Worm (Caenorhabditis elegans) whole organism, L4/young adult: ENCODE data around the gene F58F9.8.

Experiments
- W03F9.2 ChIP-seq: fragments of 150-350 bp; optimal IDR thresholded peaks from 2 replicates; lab custom pipeline; 2014; ENCODE audit warnings: missing biosample characterization, missing genetic modification characterization
- dao-5 ChIP-seq: sonication (generic microtip); optimal IDR thresholded peaks from 2 replicates; lab custom pipeline; 2016; ENCODE audit warnings: missing genotype, missing genetic modification characterization, moderate library complexity, missing compliant biosample characterization
- him-1 ChIP-seq: sonication (generic microtip); optimal IDR thresholded peaks from 2 replicates; lab custom pipeline; 2016; ENCODE audit warnings: missing genotype, missing genetic modification reagents, missing genetic modification characterization, missing compliant biosample characterization

DNA sequence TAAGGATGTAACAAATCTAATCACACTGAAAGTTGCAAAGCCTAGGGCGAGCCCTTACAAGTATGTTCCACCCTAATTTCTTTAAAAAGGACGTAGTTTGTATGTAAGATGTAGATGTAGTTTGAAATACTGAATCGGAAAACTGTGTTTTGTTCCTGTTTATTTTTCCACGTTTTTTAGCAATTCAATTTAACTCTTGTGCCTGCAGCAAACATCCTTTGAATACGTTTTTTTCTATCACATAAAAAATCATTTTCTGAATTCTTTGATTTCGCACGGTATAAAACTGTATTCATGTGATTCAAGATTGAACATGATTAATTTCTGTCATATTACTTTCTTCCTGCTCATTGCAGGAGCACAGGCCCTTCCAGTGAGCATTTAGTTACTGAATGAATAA, 2.0 kb downstream of the F58F9.8 start, which contains the start of gene F58F9.9:
- TF ChIP-seq W03F9.2 (no peak), him-1 (tag; lab: Kevin White, UChicago) (no peak), dao-5 (tag; lab: Kevin White, UChicago) (no peak)
